Fruit fly (Drosophila melanogaster) whole organism, embryonic: Measurements from ENCODE around the gene Stt3B.
A peak's percentile ranks its signal among the peaks of the same experiment; 100 is the strongest.

Experiments used
- Ada2b ChIP-seq: fragments of 200-800 bp; sonication (Bioruptor generic); IDR thresholded peaks from 2 replicates; pipeline ENCODE4 v1.3.6; 2022; ENCODE audit warnings: missing biosample characterization, missing genetic modification characterization
- Adf1 ChIP-seq: fragments of 200-800 bp; sonication (Bioruptor generic); IDR thresholded peaks from 2 replicates; pipeline ENCODE4 v1.3.6; 2022; ENCODE audit warnings: missing biosample characterization, missing genetic modification characterization
- Antp ChIP-seq: fragments of 200-800 bp; sonication (Bioruptor generic); optimal IDR thresholded peaks from 3 replicates; lab custom pipeline; 2016; ENCODE audit warnings: missing biosample characterization, missing genetic modification characterization
- CG10959 ChIP-seq: fragments of 200-800 bp; sonication (Bioruptor generic); IDR thresholded peaks from 2 replicates; pipeline ENCODE4 v1.3.6; 2022; ENCODE audit warnings: missing biosample characterization, missing genetic modification characterization
- CG12236 ChIP-seq: fragments of 200-800 bp; sonication (Bioruptor generic); optimal IDR thresholded peaks from 2 replicates; lab custom pipeline; 2016; ENCODE audit warnings: missing biosample characterization, missing genetic modification characterization
- CG13775 ChIP-seq: fragments of 200-800 bp; sonication (Bioruptor generic); optimal IDR thresholded peaks from 3 replicates; lab custom pipeline; 2017; ENCODE audit warnings: missing biosample characterization, mild to moderate bottlenecking, missing genetic modification characterization
- CG14710 ChIP-seq: fragments of 200-800 bp; sonication (Bioruptor generic); optimal IDR thresholded peaks from 3 replicates; lab custom pipeline; 2019; ENCODE audit warnings: missing biosample characterization, mild to moderate bottlenecking, missing genetic modification characterization, moderate library complexity
- CG14965 ChIP-seq: fragments of 200-800 bp; sonication (Bioruptor generic); optimal IDR thresholded peaks from 2 replicates; lab custom pipeline; 2016; ENCODE audit warnings: missing biosample characterization, missing genetic modification characterization, borderline replicate concordance
- CG17186 ChIP-seq: fragments of 200-800 bp; sonication (Bioruptor generic); optimal IDR thresholded peaks from 3 replicates; lab custom pipeline; 2017; ENCODE audit warnings: missing biosample characterization, missing genetic modification reagents, missing genetic modification characterization
- CG2116 ChIP-seq: fragments of 200-800 bp; sonication (Bioruptor generic); optimal IDR thresholded peaks from 3 replicates; lab custom pipeline; 2018; ENCODE audit warnings: missing biosample characterization, mild to moderate bottlenecking, missing genetic modification characterization
- CG2120 ChIP-seq: fragments of 200-800 bp; sonication (Bioruptor generic); optimal IDR thresholded peaks from 3 replicates; lab custom pipeline; 2016; ENCODE audit warnings: missing biosample characterization, missing genetic modification characterization
- CG2129 ChIP-seq: fragments of 200-800 bp; sonication (Bioruptor generic); IDR thresholded peaks from 2 replicates; pipeline ENCODE4 v1.3.6; 2022; ENCODE audit warnings: missing biosample characterization, missing genetic modification characterization; ENCODE audit not compliant: partially characterized antibody
- CG2875 ChIP-seq: fragments of 200-800 bp; sonication (Bioruptor generic); optimal IDR thresholded peaks from 2 replicates; lab custom pipeline; 2017; ENCODE audit warnings: missing biosample characterization, mild to moderate bottlenecking, missing genetic modification characterization, missing genetic modification reagents
- CG31388 ChIP-seq: fragments of 200-800 bp; sonication (Bioruptor generic); optimal IDR thresholded peaks from 2 replicates; lab custom pipeline; 2016; ENCODE audit warnings: missing biosample characterization, missing genetic modification characterization
- CG32532 ChIP-seq: fragments of 200-800 bp; sonication (Bioruptor generic); IDR thresholded peaks from 2 replicates; pipeline ENCODE4 v1.3.6; 2022; ENCODE audit warnings: missing biosample characterization, missing genetic modification characterization
- CG33213 ChIP-seq: fragments of 200-800 bp; sonication (Bioruptor generic); optimal IDR thresholded peaks from 3 replicates; lab custom pipeline; 2016; ENCODE audit warnings: missing biosample characterization, missing genetic modification characterization
- CG4617 ChIP-seq: fragments of 200-800 bp; sonication (Bioruptor generic); optimal IDR thresholded peaks from 3 replicates; lab custom pipeline; 2016; ENCODE audit warnings: missing biosample characterization, missing genetic modification characterization, borderline replicate concordance
- CG6175 ChIP-seq: fragments of 200-800 bp; sonication (Bioruptor generic); IDR thresholded peaks from 3 replicates; pipeline ENCODE4 v1.3.6; 2022; ENCODE audit warnings: missing biosample characterization, missing genetic modification characterization
- CG6813 ChIP-seq: fragments of 200-800 bp; sonication (Bioruptor generic); optimal IDR thresholded peaks from 2 replicates; lab custom pipeline; 2017; ENCODE audit warnings: missing biosample characterization, missing genetic modification characterization, mild to moderate bottlenecking, moderate library complexity, missing genetic modification reagents
- CG7786 ChIP-seq: fragments of 200-800 bp; sonication (Bioruptor generic); optimal IDR thresholded peaks from 2 replicates; lab custom pipeline; 2016; ENCODE audit warnings: missing biosample characterization, missing genetic modification characterization
- CG8765 ChIP-seq: fragments of 200-800 bp; sonication (Bioruptor generic); IDR thresholded peaks from 2 replicates; pipeline ENCODE4 v1.3.6; 2022; ENCODE audit warnings: missing biosample characterization, missing genetic modification characterization
- CkIIα-i1 ChIP-seq: fragments of 200-800 bp; sonication (Bioruptor generic); IDR thresholded peaks from 2 replicates; pipeline ENCODE4 v1.3.6; 2022; ENCODE audit warnings: missing biosample characterization, missing genetic modification characterization
- Dek ChIP-seq: fragments of 200-800 bp; sonication (Bioruptor generic); optimal IDR thresholded peaks from 3 replicates; lab custom pipeline; 2019; ENCODE audit warnings: missing biosample characterization, mild to moderate bottlenecking, missing genetic modification characterization, moderate library complexity
- Dfd ChIP-seq, 2 experiments: fragments of >200 bp; optimal IDR thresholded peaks; 2 replicates each; lab custom pipeline; 2017; ENCODE audit warnings: missing biosample characterization in 2 of 2, missing genetic modification characterization in 2 of 2
- Ets97D ChIP-seq: fragments of 200-800 bp; sonication (Bioruptor generic); optimal IDR thresholded peaks from 3 replicates; lab custom pipeline; 2016; ENCODE audit warnings: missing biosample characterization, missing genetic modification characterization
- Hmx ChIP-seq: fragments of 200-800 bp; sonication (Bioruptor generic); optimal IDR thresholded peaks from 2 replicates; lab custom pipeline; 2016; ENCODE audit warnings: missing biosample characterization, missing genetic modification characterization
- Lhr ChIP-seq: fragments of 200-800 bp; sonication (Bioruptor generic); optimal IDR thresholded peaks from 3 replicates; lab custom pipeline; 2017; ENCODE audit warnings: mild to moderate bottlenecking, missing biosample characterization, missing genetic modification reagents, missing genetic modification characterization
- Lim3 ChIP-seq: fragments of 200-800 bp; sonication (Bioruptor generic); IDR thresholded peaks from 2 replicates; pipeline ENCODE4 v1.3.6; 2022; ENCODE audit warnings: missing biosample characterization, missing genetic modification characterization
- Med ChIP-seq: fragments of 200-800 bp; sonication (Bioruptor generic); peaks from one replicate; lab custom pipeline; 2016; ENCODE audit warnings: missing biosample characterization, missing genetic modification characterization, mild to moderate bottlenecking, inconsistent platforms, moderate library complexity
- Meics ChIP-seq: fragments of 200-800 bp; sonication (Bioruptor generic); optimal IDR thresholded peaks from 2 replicates; lab custom pipeline; 2017; ENCODE audit warnings: missing biosample characterization, mild to moderate bottlenecking, missing genetic modification characterization
- Ravus ChIP-seq: fragments of 200-800 bp; sonication (Bioruptor generic); IDR thresholded peaks from 2 replicates; pipeline ENCODE4 v1.3.6; 2022; ENCODE audit warnings: missing biosample characterization, missing genetic modification characterization
- Rfx ChIP-seq: fragments of 200-800 bp; sonication (Bioruptor generic); IDR thresholded peaks from 2 replicates; pipeline ENCODE4 v1.3.6; 2022; ENCODE audit warnings: missing biosample characterization, missing genetic modification characterization
- Sox102F ChIP-seq: fragments of 200-800 bp; sonication (Bioruptor generic); optimal IDR thresholded peaks from 2 replicates; lab custom pipeline; 2018; ENCODE audit warnings: missing biosample characterization, mild to moderate bottlenecking, missing genetic modification characterization, moderate library complexity
- Taf1 ChIP-seq: fragments of 200-800 bp; sonication (Bioruptor generic); IDR thresholded peaks from 2 replicates; pipeline ENCODE4 v1.3.6; 2022; ENCODE audit warnings: missing biosample characterization, missing genetic modification characterization
- Xrp1 ChIP-seq: fragments of 200-800 bp; sonication (Bioruptor generic); IDR thresholded peaks from 2 replicates; pipeline ENCODE4 v1.3.6; 2022; ENCODE audit warnings: missing biosample characterization, missing genetic modification characterization
- bcd ChIP-seq: fragments of 200-800 bp; sonication (Bioruptor generic); optimal IDR thresholded peaks from 2 replicates; lab custom pipeline; 2017; ENCODE audit warnings: missing biosample characterization, mild to moderate bottlenecking, missing genetic modification characterization
- dm ChIP-seq: fragments of 200-800 bp; sonication (Bioruptor generic); optimal IDR thresholded peaks from 3 replicates; lab custom pipeline; 2016; ENCODE audit warnings: missing biosample characterization, missing genetic modification characterization
- esg ChIP-seq: fragments of 200-800 bp; sonication (Bioruptor generic); conservative IDR thresholded peaks from 2 replicates; pipeline ENCODE4 v1.3.6; 2022; ENCODE audit warnings: missing biosample characterization, missing genetic modification characterization
- gcm2 ChIP-seq: fragments of 200-800 bp; sonication (Bioruptor generic); optimal IDR thresholded peaks from 2 replicates; lab custom pipeline; 2016; ENCODE audit warnings: missing biosample characterization, missing genetic modification characterization
- gfzf ChIP-seq: fragments of 200-800 bp; sonication (Bioruptor generic); optimal IDR thresholded peaks from 2 replicates; lab custom pipeline; 2016; ENCODE audit warnings: missing biosample characterization, mild to moderate bottlenecking, missing genetic modification characterization, moderate library complexity
- her ChIP-seq: fragments of 200-800 bp; sonication (Bioruptor generic); optimal IDR thresholded peaks from 2 replicates; lab custom pipeline; 2016; ENCODE audit warnings: missing biosample characterization, missing genetic modification characterization
- hth ChIP-seq: fragments of >200 bp; optimal IDR thresholded peaks from 2 replicates; lab custom pipeline; 2017; ENCODE audit warnings: inconsistent platforms
- kay ChIP-seq: fragments of 200-800 bp; sonication (Bioruptor generic); optimal IDR thresholded peaks from 2 replicates; lab custom pipeline; 2016; ENCODE audit warnings: missing biosample characterization, missing genetic modification characterization
- lov ChIP-seq, 2 experiments: fragments of 200-800 bp in 1 of 2; fragments of >200 bp in 1 of 2; sonication (Bioruptor generic) in 1 of 2; IDR thresholded peaks in 1 of 2; optimal IDR thresholded peaks in 1 of 2; 2 replicates in 1 of 2; 3 replicates in 1 of 2; pipeline versions ENCODE4 v1.3.6 to Lab custom; 2017 to 2022; ENCODE audit warnings: missing biosample characterization in 1 of 2, missing genetic modification characterization in 1 of 2
- psq ChIP-seq: fragments of 200-800 bp; sonication (Bioruptor generic); optimal IDR thresholded peaks from 2 replicates; lab custom pipeline; 2017; ENCODE audit warnings: missing biosample characterization, missing genetic modification characterization
- row ChIP-seq: fragments of 200-800 bp; sonication (Bioruptor generic); IDR thresholded peaks from 3 replicates; pipeline ENCODE4 v1.3.6; 2022; ENCODE audit warnings: missing biosample characterization, missing genetic modification characterization
- sc ChIP-seq, 3 experiments: fragments of >200 bp in 2 of 3; fragments of 200-800 bp in 1 of 3; sonication (Bioruptor generic) in 1 of 3; optimal IDR thresholded peaks; 2 replicates in 2 of 3; 3 replicates in 1 of 3; lab custom pipeline; 2017; ENCODE audit warnings: mild to moderate bottlenecking in 1 of 3, missing biosample characterization in 1 of 3, missing genetic modification characterization in 1 of 3, missing genetic modification reagents in 1 of 3
- slou ChIP-seq: fragments of 200-800 bp; sonication (Bioruptor generic); optimal IDR thresholded peaks from 3 replicates; lab custom pipeline; 2016; ENCODE audit warnings: missing biosample characterization, missing genetic modification characterization
- stwl ChIP-seq: fragments of 200-800 bp; sonication (Bioruptor generic); optimal IDR thresholded peaks from 3 replicates; lab custom pipeline; 2018; ENCODE audit warnings: missing biosample characterization, mild to moderate bottlenecking, missing genetic modification characterization, moderate library complexity
- tx ChIP-seq: fragments of 200-800 bp; sonication (Bioruptor generic); optimal IDR thresholded peaks from 2 replicates; lab custom pipeline; 2016; ENCODE audit warnings: missing biosample characterization, missing genetic modification characterization
- unpg ChIP-seq: fragments of 200-800 bp; sonication (Bioruptor generic); optimal IDR thresholded peaks from 3 replicates; lab custom pipeline; 2018; ENCODE audit warnings: missing biosample characterization, mild to moderate bottlenecking, missing genetic modification characterization, moderate library complexity
- usp ChIP-seq: fragments of >200 bp; optimal IDR thresholded peaks from 2 replicates; lab custom pipeline; 2017; ENCODE audit warnings: missing biosample characterization, missing genetic modification characterization

Stt3B gene

dm6 chr3R:25097486-25097885, 28.0 kb upstream of the Stt3B start, which contains the start of the genes CG33095 and CG33096 (continued):
- TF ChIP-seq gcm2 (no peak), Sox102F (GFP tag; lab: Kevin White, UChicago) (no peak), bcd (GFP tag; lab: Kevin White, UChicago) (no peak), CG7786 (GFP tag; lab: Kevin White, UChicago) (no peak), lov (optimal IDR thresholded peaks at IDR 0.05; lab: Kevin White, UChicago) (no peak), lov (GFP tag; IDR thresholded peaks at IDR 0.05; lab: Robert Waterston, UW) (no peak), Meics (GFP tag; lab: Kevin White, UChicago) (no peak), unpg (GFP tag; lab: Kevin White, UChicago) (no peak), Adf1 (GFP tag; lab: Robert Waterston, UW) (no peak), Taf1 (no peak), CkIIα-i1 (GFP tag; lab: Robert Waterston, UW) (no peak), Rfx (no peak; the same call in 1 of the 2 replicates), CG12236 (GFP tag; lab: Kevin White, UChicago) (no peak), CG2120 (GFP tag; lab: Kevin White, UChicago) (no peak), CG17186 (GFP tag; lab: Kevin White, UChicago) (no peak), CG2129 (GFP tag; lab: Robert Waterston, UW) (no peak), tx (GFP tag; lab: Kevin White, UChicago) (no peak), Med (GFP tag; lab: Kevin White, UChicago) (peak; percentile 77), stwl (peak; percentile 84), dm (GFP tag; lab: Kevin White, UChicago) (no peak), Xrp1 (GFP tag; lab: Robert Waterston, UW) (no peak), Lhr (GFP tag; lab: Kevin White, UChicago) (peak; percentile 52), esg (GFP tag; lab: Robert Waterston, UW) (no peak), CG8765 (GFP tag; lab: Robert Waterston, UW) (no peak), CG2116 (GFP tag; lab: Kevin White, UChicago) (peak; percentile 8), hth (lab: Kevin White, UChicago) (no peak), slou (GFP tag; lab: Kevin White, UChicago) (no peak), Dfd (GFP tag; optimal IDR thresholded peaks at IDR 0.05; lab: Kevin White, UChicago) (no peak), CG32532 (GFP tag; lab: Robert Waterston, UW) (no peak), CG2875 (GFP tag; lab: Kevin White, UChicago) (no peak), CG33213 (peak; percentile 76), Ada2b (no peak), Lim3 (GFP tag; lab: Robert Waterston, UW) (no peak), psq (GFP tag; lab: Kevin White, UChicago) (no peak), CG31388 (GFP tag; lab: Kevin White, UChicago) (no peak), Ets97D (peak; percentile 47), CG13775 (GFP tag; lab: Kevin White, UChicago) (no peak), CG10959 (GFP tag; lab: Robert Waterston, UW) (no peak), sc (optimal IDR thresholded peaks at IDR 0.05; lab: Kevin White, UChicago) (no peak), sc (GFP tag; optimal IDR thresholded peaks at IDR 0.05; lab: Kevin White, UChicago) (no peak), CG4617 (GFP tag; lab: Kevin White, UChicago) (peak; percentile 84), row (GFP tag; lab: Robert Waterston, UW) (peak; percentile 88), CG6813 (GFP tag; lab: Kevin White, UChicago) (no peak), CG14965 (GFP tag; lab: Kevin White, UChicago) (no peak), kay (GFP tag; lab: Kevin White, UChicago) (no peak), Ravus (GFP tag; lab: Robert Waterston, UW) (no peak), usp (no peak), her (GFP tag; lab: Kevin White, UChicago) (no peak), CG14710 (tag; lab: Kevin White, UChicago) (no peak), Antp (GFP tag; lab: Kevin White, UChicago) (no peak), Hmx (GFP tag; lab: Kevin White, UChicago) (no peak), gfzf (GFP tag; lab: Kevin White, UChicago) (peak; percentile 96), Dek (tag; lab: Kevin White, UChicago) (no peak), CG6175 (no peak)
